Worm (Caenorhabditis elegans): Measurements from ENCODE around the gene Y116F11B.2.

The Y116F11B.2 gene

DNA sequence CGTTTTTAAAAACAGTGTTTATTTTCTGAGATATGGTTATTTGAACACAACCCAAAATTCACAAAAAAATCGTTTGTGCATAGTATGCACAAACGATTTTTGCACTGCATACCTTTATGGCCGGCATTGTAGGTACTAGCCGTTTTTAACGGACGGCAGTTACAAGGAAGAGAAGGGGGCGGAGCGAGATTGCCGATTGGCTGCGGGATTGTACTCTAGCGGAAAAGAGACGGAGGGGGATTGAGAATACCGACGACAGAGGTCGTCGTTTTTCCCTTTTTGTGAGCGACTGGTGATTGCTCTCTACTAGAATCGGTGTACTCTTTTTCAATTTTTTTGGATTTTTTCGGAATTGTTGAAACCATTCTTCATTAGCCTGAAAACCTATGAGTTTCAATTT lies 33.2 kb downstream of the Y116F11B.2 start:
- no peak for TF ChIP-seq C06A6.2 (GFP tag; conservative IDR thresholded peaks at IDR 0.05)
- peak; percentile 86 for TF ChIP-seq nfyb-1 (GFP tag; IDR thresholded peaks at IDR 0.05)

DNA sequence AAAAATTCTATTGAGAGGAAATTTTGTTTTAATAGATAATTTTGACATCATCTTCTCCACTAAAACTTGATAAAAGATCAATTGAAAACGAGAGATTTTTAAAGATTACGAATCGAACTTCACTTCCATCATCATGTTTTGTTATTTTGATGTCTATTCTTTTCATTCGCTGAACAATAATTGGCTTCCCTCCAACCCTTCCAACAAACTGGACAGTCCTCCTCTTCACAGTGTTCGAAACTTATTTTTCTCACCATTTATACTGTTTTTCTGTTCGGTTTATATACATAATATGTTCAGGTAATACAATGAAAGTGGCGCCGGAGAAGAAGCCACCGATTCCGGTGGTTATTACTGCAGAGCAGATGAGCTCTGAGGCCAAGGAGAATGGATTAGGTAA lies 40.2 kb downstream of the Y116F11B.2 start, which contains the start of gene M162.5:
Gene M162.5 (plus strand): TSS at position 301 of the 400 bp plus-strand sequence.
- no peak for TF ChIP-seq let-526 (GFP tag; IDR thresholded peaks at IDR 0.05)
- no peak for TF ChIP-seq chd-7 (tag; optimal IDR thresholded peaks at IDR 0.05)
- no peak for TF ChIP-seq rcor-1 (GFP tag; IDR thresholded peaks at IDR 0.05)
- no peak for TF ChIP-seq F23B12.7 (tag; optimal IDR thresholded peaks at IDR 0.05; ENCODE audit: insufficient read depth)
- TF ChIP-seq snpc-1.3 (tag; optimal IDR thresholded peaks at IDR 0.05; ENCODE audit: insufficient read depth): no peak
- TF ChIP-seq ZK185.1 (tag; optimal IDR thresholded peaks at IDR 0.05; ENCODE audit: poor library complexity, severe bottlenecking): no peak
- TF ChIP-seq F10E7.11 (tag; optimal IDR thresholded peaks at IDR 0.05): no peak
- no peak for TF ChIP-seq hlh-26 (GFP tag; conservative IDR thresholded peaks at IDR 0.05)
- TF ChIP-seq snpc-3.4 (tag; optimal IDR thresholded peaks at IDR 0.05): no peak

DNA sequence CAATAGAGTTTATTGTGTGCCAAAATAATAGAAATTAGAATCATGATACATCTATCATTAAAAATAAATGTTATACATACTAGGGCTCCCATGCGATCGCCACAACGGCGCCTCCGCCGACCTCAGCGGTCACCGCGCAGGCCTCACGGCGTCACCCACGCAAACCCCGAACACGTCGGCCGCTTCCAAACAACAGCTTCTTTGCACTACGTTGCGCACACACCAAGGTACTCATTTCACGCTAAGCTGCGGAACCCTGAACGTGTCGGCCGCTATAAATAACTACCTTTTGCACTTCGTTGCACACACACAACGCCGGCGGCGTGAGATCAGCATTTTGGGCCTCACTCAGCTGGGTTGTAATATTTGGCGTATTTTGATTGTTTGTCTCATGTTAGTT lies 41.7 kb downstream of the Y116F11B.2 start:
- TF ChIP-seq F23B12.7 (tag; optimal IDR thresholded peaks at IDR 0.05; ENCODE audit: insufficient read depth): no peak
- no peak for TF ChIP-seq snpc-1.1 (tag; optimal IDR thresholded peaks at IDR 0.05; ENCODE audit: insufficient read depth)
- no peak for TF ChIP-seq atf-7 (tag; optimal IDR thresholded peaks at IDR 0.05)
- TF ChIP-seq madf-3 (GFP tag; IDR thresholded peaks at IDR 0.05): 0 out of 2 replicates have a peak, but pooled peaks have one; percentile 33
- no peak for TF ChIP-seq ekl-4 (GFP tag; IDR thresholded peaks at IDR 0.05)
- TF ChIP-seq lir-1 (GFP tag; conservative IDR thresholded peaks at IDR 0.05): no peak
- no peak for TF ChIP-seq unc-62 (GFP tag; optimal IDR thresholded peaks at IDR 0.05)
- TF ChIP-seq zfh-2 (GFP tag; conservative IDR thresholded peaks at IDR 0.05): peak; percentile 73
- TF ChIP-seq ztf-6 (GFP tag; IDR thresholded peaks at IDR 0.05): no peak
- no peak for TF ChIP-seq attf-3 (GFP tag; conservative IDR thresholded peaks at IDR 0.05)
- TF ChIP-seq hmg-1.2 (GFP tag; IDR thresholded peaks at IDR 0.05): no peak
- no peak for TF ChIP-seq efl-1 (GFP tag; optimal IDR thresholded peaks at IDR 0.05)
- no peak for TF ChIP-seq athp-1 (tag; optimal IDR thresholded peaks at IDR 0.05)
- no peak for TF ChIP-seq sea-2 (GFP tag; IDR thresholded peaks at IDR 0.05)
- no peak for TF ChIP-seq snpc-4 (GFP tag; optimal IDR thresholded peaks at IDR 0.05)
- peak in 2 of 4 experiments; percentile 53 to 68 for TF ChIP-seq snpc-4 (tag; optimal IDR thresholded peaks at IDR 0.05)
- TF ChIP-seq ama-1 (optimal IDR thresholded peaks at IDR 0.05): no peak
- TF ChIP-seq ama-1 (GFP tag; optimal IDR thresholded peaks at IDR 0.05): no peak
- TF ChIP-seq ceh-40 (GFP tag; IDR thresholded peaks at IDR 0.05): no peak
- TF ChIP-seq unc-130 (GFP tag; optimal IDR thresholded peaks at IDR 0.05): no peak
- TF ChIP-seq C06A6.2 (GFP tag; conservative IDR thresholded peaks at IDR 0.05): no peak
- no peak for TF ChIP-seq B0261.1 (tag; optimal IDR thresholded peaks at IDR 0.05)
- TF ChIP-seq hlh-12 (tag; optimal IDR thresholded peaks at IDR 0.05): no peak
- no peak for TF ChIP-seq nhr-179 (tag; optimal IDR thresholded peaks at IDR 0.05)
- no peak for TF ChIP-seq zim-3 (tag; optimal IDR thresholded peaks at IDR 0.05)
- no peak for TF ChIP-seq ztf-22 (GFP tag; optimal IDR thresholded peaks at IDR 0.05)
- TF ChIP-seq ceh-27 (GFP tag; optimal IDR thresholded peaks at IDR 0.05): no peak
- no peak for TF ChIP-seq xnd-1 (tag; optimal IDR thresholded peaks at IDR 0.05)
- TF ChIP-seq nhr-120 (GFP tag; IDR thresholded peaks at IDR 0.05): no peak
- TF ChIP-seq Y53G8AR.9 (GFP tag; conservative IDR thresholded peaks at IDR 0.05): no peak
- TF ChIP-seq dpl-1 (GFP tag; optimal IDR thresholded peaks at IDR 0.05): no peak
- TF ChIP-seq cebp-2 (GFP tag; IDR thresholded peaks at IDR 0.05): no peak
- TF ChIP-seq dpff-1 (tag; optimal IDR thresholded peaks at IDR 0.05): no peak
- TF ChIP-seq aptf-2 (GFP tag; conservative IDR thresholded peaks at IDR 0.05): no peak
- TF ChIP-seq ZK185.1 (tag; optimal IDR thresholded peaks at IDR 0.05; ENCODE audit: poor library complexity, severe bottlenecking): no peak
- no peak for TF ChIP-seq snpc-1.3 (tag; optimal IDR thresholded peaks at IDR 0.05; ENCODE audit: insufficient read depth)
- TF ChIP-seq Y79H2A.3 (GFP tag; conservative IDR thresholded peaks at IDR 0.05): no peak
- no peak for TF ChIP-seq attf-6 (GFP tag; IDR thresholded peaks at IDR 0.05)
- no peak for TF ChIP-seq F57A8.1 (GFP tag; optimal IDR thresholded peaks at IDR 0.05)
